Fruit fly (Drosophila melanogaster) whole organism, pupa: ENCODE measurements around the gene CG17816.

Experiments
- CG10348 ChIP-seq: fragments of 200-800 bp; sonication (Bioruptor generic); IDR thresholded peaks from 2 replicates; pipeline ENCODE4 v1.3.6; 2022; ENCODE audit warnings: missing biosample characterization, missing genetic modification characterization
- CG12605 ChIP-seq: fragments of 200-800 bp; sonication (Bioruptor generic); IDR thresholded peaks from 2 replicates; pipeline ENCODE4 v1.3.6; 2022; ENCODE audit warnings: missing biosample characterization, missing genetic modification characterization
- CG13204 ChIP-seq: fragments of 200-800 bp; sonication (Bioruptor generic); optimal IDR thresholded peaks from 2 replicates; lab custom pipeline; 2018; ENCODE audit warnings: missing biosample characterization, mild to moderate bottlenecking, missing genetic modification characterization, moderate library complexity
- CG14655 ChIP-seq: fragments of 200-800 bp; sonication (Bioruptor generic); optimal IDR thresholded peaks from 3 replicates; lab custom pipeline; 2017; ENCODE audit warnings: mild to moderate bottlenecking, missing biosample characterization, missing genetic modification reagents, missing genetic modification characterization
- CG15710 ChIP-seq: fragments of 200-800 bp; sonication (Bioruptor generic); optimal IDR thresholded peaks from 2 replicates; lab custom pipeline; 2018; ENCODE audit warnings: missing biosample characterization, mild to moderate bottlenecking, missing genetic modification characterization, moderate library complexity
- CG17806 ChIP-seq: fragments of 200-800 bp; sonication (Bioruptor generic); optimal IDR thresholded peaks from 2 replicates; lab custom pipeline; 2018; ENCODE audit warnings: missing biosample characterization, mild to moderate bottlenecking, missing genetic modification characterization, moderate library complexity
- CG32121 ChIP-seq: fragments of 200-800 bp; sonication (Bioruptor generic); IDR thresholded peaks from 2 replicates; pipeline ENCODE4 v1.3.6; 2022; ENCODE audit warnings: missing biosample characterization, missing genetic modification characterization
- CG34367 ChIP-seq: fragments of 200-800 bp; sonication (Bioruptor generic); optimal IDR thresholded peaks from 2 replicates; lab custom pipeline; 2018; ENCODE audit warnings: missing biosample characterization, mild to moderate bottlenecking, missing genetic modification characterization
- CG4496 ChIP-seq: fragments of 200-800 bp; sonication (Bioruptor generic); IDR thresholded peaks from 3 replicates; pipeline ENCODE4 v1.3.6; 2022; ENCODE audit warnings: missing biosample characterization, missing genetic modification characterization
- CG8159 ChIP-seq: fragments of 200-800 bp; sonication (Bioruptor generic); optimal IDR thresholded peaks from 3 replicates; lab custom pipeline; 2018; ENCODE audit warnings: missing biosample characterization, mild to moderate bottlenecking, missing genetic modification characterization, moderate library complexity
- CG8301 ChIP-seq: fragments of 200-800 bp; sonication (Bioruptor generic); optimal IDR thresholded peaks from 2 replicates; lab custom pipeline; 2018; ENCODE audit warnings: missing biosample characterization, mild to moderate bottlenecking, missing genetic modification characterization
- CG9948 ChIP-seq: fragments of 200-800 bp; sonication (Bioruptor generic); optimal IDR thresholded peaks from 2 replicates; lab custom pipeline; 2018; ENCODE audit warnings: missing biosample characterization, mild to moderate bottlenecking, missing genetic modification characterization, moderate library complexity
- D1 ChIP-seq: fragments of 200-800 bp; sonication (Bioruptor generic); optimal IDR thresholded peaks from 2 replicates; lab custom pipeline; 2018; ENCODE audit warnings: missing biosample characterization, mild to moderate bottlenecking, missing genetic modification characterization, moderate library complexity
- EcR ChIP-seq: fragments of 200-800 bp; sonication (Bioruptor generic); optimal IDR thresholded peaks from 3 replicates; lab custom pipeline; 2019; ENCODE audit warnings: missing biosample characterization, missing genetic modification characterization, mild to moderate bottlenecking, moderate library complexity, missing genetic modification reagents
- Ets98B ChIP-seq: fragments of 200-800 bp; sonication (Bioruptor generic); IDR thresholded peaks from 2 replicates; pipeline ENCODE4 v1.3.6; 2022; ENCODE audit warnings: missing biosample characterization, missing genetic modification characterization
- Pif1A ChIP-seq: fragments of 200-800 bp; sonication (Bioruptor generic); optimal IDR thresholded peaks from 3 replicates; lab custom pipeline; 2016; ENCODE audit warnings: missing biosample characterization, missing genetic modification characterization
- Pif1B ChIP-seq: fragments of 200-800 bp; sonication (Bioruptor generic); optimal IDR thresholded peaks from 3 replicates; lab custom pipeline; 2016; ENCODE audit warnings: missing biosample characterization, missing genetic modification characterization
- Snoo ChIP-seq: fragments of 200-800 bp; sonication (Bioruptor generic); optimal IDR thresholded peaks from 3 replicates; lab custom pipeline; 2017; ENCODE audit warnings: missing biosample characterization, mild to moderate bottlenecking, missing genetic modification characterization, inconsistent platforms
- fd96Ca ChIP-seq: fragments of 200-800 bp; sonication (Bioruptor generic); IDR thresholded peaks from 3 replicates; pipeline ENCODE4 v1.3.6; 2022; ENCODE audit warnings: missing biosample characterization, missing genetic modification characterization
- gl ChIP-seq: fragments of 200-800 bp; sonication (Bioruptor generic); optimal IDR thresholded peaks from 2 replicates; lab custom pipeline; 2018; ENCODE audit warnings: missing biosample characterization, mild to moderate bottlenecking, missing genetic modification characterization
- rn ChIP-seq: fragments of 200-800 bp; sonication (Bioruptor generic); IDR thresholded peaks from 2 replicates; pipeline ENCODE4 v1.3.6; 2022; ENCODE audit warnings: missing biosample characterization, missing genetic modification characterization

CG17816 gene

DNA sequence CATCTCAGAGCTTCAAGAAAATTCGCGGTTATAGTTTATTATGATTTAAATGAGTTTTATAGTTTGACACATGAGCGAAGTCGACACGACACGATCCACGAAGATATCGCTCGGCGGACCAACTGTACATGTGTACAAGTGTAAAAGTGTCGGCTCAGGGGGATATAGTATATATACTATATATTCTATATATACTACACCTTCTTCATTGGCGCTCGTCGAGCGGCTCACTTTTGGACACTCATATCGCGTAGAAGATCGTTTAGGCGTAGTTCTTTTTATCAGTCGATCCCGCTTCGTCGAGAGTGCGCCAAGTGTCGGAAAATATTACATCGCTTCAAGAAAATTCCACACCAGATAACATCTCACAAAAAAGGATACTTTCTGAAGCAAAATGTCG, 4.5 kb upstream of the CG17816 start, which contains the start of gene wtrw:
TSS of gene wtrw (plus strand) at position 301 of the 400 bp plus-strand sequence.
- TF ChIP-seq rn (GFP tag; lab: Robert Waterston, UW), result no peak
- no peak for TF ChIP-seq CG8301
- TF ChIP-seq EcR (GFP tag; lab: Kevin White, UChicago), result no peak
- no peak for TF ChIP-seq CG34367
- TF ChIP-seq Ets98B (GFP tag; lab: Robert Waterston, UW), result no peak
- no peak for TF ChIP-seq gl (tag; lab: Kevin White, UChicago)
- no peak for TF ChIP-seq CG14655 (GFP tag; lab: Kevin White, UChicago)
- TF ChIP-seq D1 (tag; lab: Kevin White, UChicago), result no peak
- no peak for TF ChIP-seq fd96Ca
- TF ChIP-seq Snoo, result no peak
- no peak for TF ChIP-seq CG10348 (GFP tag; lab: Robert Waterston, UW)
- TF ChIP-seq CG32121 (GFP tag; lab: Robert Waterston, UW), result no peak
- no peak for TF ChIP-seq CG9948 (tag; lab: Kevin White, UChicago)
- TF ChIP-seq CG12605 (GFP tag; lab: Robert Waterston, UW), result no peak

DNA sequence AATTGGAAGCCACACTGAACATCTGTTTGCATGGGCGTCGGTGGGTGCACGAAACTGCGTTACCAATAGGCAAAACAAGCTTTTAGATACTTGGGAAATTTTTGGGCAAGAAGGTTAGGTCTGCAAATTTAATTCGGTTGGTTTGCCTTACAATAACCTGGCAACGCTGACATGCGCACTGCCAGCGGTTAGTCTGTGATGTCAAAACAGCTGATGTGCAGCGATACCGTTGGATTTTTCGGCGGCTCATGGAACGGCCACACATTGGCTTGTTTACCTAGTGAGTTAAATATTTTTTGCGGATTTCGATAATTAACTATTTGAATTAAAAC, 292 bp upstream of the CG17816 start, which contains the start of gene ArgRS-m:
TSS of gene ArgRS-m (plus strand) at position 187 of the 332 bp plus-strand sequence.
- TF ChIP-seq CG9948 (tag; lab: Kevin White, UChicago) (peak; percentile 40), D1 (tag; lab: Kevin White, UChicago) (no peak), fd96Ca (peak; percentile 48; the same call in 1 of the 3 replicates), CG34367 (peak; percentile 30), CG12605 (GFP tag; lab: Robert Waterston, UW) (no peak; the same call in 1 of the 2 replicates), CG4496 (GFP tag; lab: Robert Waterston, UW) (peak; percentile 82), CG15710 (tag; lab: Kevin White, UChicago) (peak; percentile 31), CG32121 (GFP tag; lab: Robert Waterston, UW) (peak; percentile 47; the same call in 1 of the 2 replicates), EcR (GFP tag; lab: Kevin White, UChicago) (no peak), Pif1A (GFP tag; lab: Kevin White, UChicago) (no peak), Pif1B (GFP tag; lab: Kevin White, UChicago) (peak; percentile 12), CG10348 (GFP tag; lab: Robert Waterston, UW) (no peak), Snoo (no peak), gl (tag; lab: Kevin White, UChicago) (no peak), CG17806 (peak; percentile 2), CG13204 (GFP tag; lab: Kevin White, UChicago) (no peak), Ets98B (GFP tag; lab: Robert Waterston, UW) (peak; percentile 61; the same call in 1 of the 2 replicates), rn (GFP tag; lab: Robert Waterston, UW) (no peak), CG14655 (GFP tag; lab: Kevin White, UChicago) (peak; percentile 37), CG8301 (no peak), CG8159 (tag; lab: Kevin White, UChicago) (peak; percentile 20)

DNA sequence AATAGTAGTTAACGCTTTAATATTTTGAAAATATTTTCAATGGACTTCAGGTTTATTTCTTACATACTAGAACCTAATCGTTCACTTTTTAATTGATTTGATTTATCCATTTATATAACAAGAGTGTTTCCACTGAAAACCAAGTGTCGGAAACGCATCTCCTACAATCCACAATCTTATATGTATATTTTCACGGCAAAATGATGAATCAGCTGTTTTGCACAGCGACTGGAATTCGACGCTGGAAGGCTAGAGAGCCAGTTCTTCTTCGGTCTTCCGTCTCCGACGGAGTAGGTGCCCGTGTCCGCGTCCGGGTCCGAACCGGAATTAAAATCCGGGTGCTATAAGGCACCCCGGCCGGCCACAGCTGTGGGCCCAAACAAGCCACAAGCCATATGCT, 2.1 kb downstream of the CG17816 start:
- TF ChIP-seq CG12605 (GFP tag; lab: Robert Waterston, UW) (no peak), CG8301 (no peak), Snoo (no peak)

DNA sequence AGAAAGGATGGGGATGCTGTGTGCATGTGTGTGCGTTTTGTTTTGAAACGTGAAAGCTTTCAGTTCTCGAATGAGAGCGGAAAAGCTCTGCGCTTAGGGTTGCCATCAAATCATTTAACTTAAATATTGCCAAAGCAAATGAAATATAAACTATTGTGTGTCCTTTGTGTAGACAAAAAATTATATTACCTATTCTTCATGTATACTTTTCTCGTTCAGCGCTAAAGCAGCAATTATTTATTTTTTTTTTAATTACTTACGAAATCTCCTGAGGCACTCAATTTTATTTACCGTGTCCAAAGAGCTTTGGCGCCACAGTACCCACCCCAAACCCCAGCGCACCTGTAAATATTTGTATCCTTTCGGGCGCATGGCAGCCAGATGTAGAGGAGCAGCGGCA, 65.0 kb downstream of the CG17816 start:
- TF ChIP-seq CG10348 (GFP tag; lab: Robert Waterston, UW) (no peak), Ets98B (GFP tag; lab: Robert Waterston, UW) (peak; percentile 36; the same call in 1 of the 2 replicates), CG9948 (tag; lab: Kevin White, UChicago) (no peak), CG14655 (GFP tag; lab: Kevin White, UChicago) (peak; percentile 40), CG4496 (GFP tag; lab: Robert Waterston, UW) (0 out of 3 replicates have a peak, but pooled peaks have one; percentile 26), Snoo (no peak), fd96Ca (no peak), Pif1B (GFP tag; lab: Kevin White, UChicago) (no peak), CG34367 (no peak), CG8159 (tag; lab: Kevin White, UChicago) (peak; percentile 53), CG13204 (GFP tag; lab: Kevin White, UChicago) (no peak), EcR (GFP tag; lab: Kevin White, UChicago) (no peak), CG8301 (no peak), CG17806 (no peak), rn (GFP tag; lab: Robert Waterston, UW) (no peak), gl (tag; lab: Kevin White, UChicago) (no peak), D1 (tag; lab: Kevin White, UChicago) (no peak), CG15710 (tag; lab: Kevin White, UChicago) (peak; percentile 45), CG12605 (GFP tag; lab: Robert Waterston, UW) (no peak), Pif1A (GFP tag; lab: Kevin White, UChicago) (peak; percentile 17), CG32121 (GFP tag; lab: Robert Waterston, UW) (no peak)

DNA sequence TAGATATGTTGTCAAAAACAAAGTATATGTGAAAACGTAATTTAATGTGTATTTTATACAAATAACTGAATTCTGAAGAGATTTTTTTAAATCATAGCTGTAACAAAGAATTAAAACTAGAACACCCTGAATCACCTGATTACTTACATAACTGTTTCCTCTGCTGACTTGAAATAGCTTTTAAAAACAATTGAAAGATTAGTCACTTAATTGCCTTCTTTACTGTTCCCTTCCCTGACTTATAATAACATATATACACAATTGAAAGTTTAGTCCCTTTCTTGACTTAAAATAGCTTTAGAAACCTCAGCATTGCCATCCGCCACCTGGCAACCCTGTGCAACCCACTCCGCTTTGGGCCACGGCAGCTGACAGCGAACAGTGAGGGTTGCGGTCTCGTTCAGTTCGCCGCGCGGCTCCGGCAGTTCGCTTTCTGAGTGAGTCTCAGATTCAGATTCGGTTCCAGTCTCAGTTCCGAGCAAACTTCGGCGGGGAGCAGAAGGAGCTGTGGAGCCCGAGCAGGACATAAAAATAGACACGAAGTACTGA, 72.5 kb downstream of the CG17816 start, which contains the start of gene CG34384:
TSS of gene CG34384 (plus strand) at position 381 of the 549 bp plus-strand sequence.
- TF ChIP-seq CG13204 (GFP tag; lab: Kevin White, UChicago), result no peak
- peak; percentile 21 for TF ChIP-seq Pif1A (GFP tag; lab: Kevin White, UChicago)
- TF ChIP-seq rn (GFP tag; lab: Robert Waterston, UW), result no peak
- no peak for TF ChIP-seq CG32121 (GFP tag; lab: Robert Waterston, UW)
- peak; percentile 71 for TF ChIP-seq CG8159 (tag; lab: Kevin White, UChicago)
- no peak for TF ChIP-seq D1 (tag; lab: Kevin White, UChicago)
- TF ChIP-seq Ets98B (GFP tag; lab: Robert Waterston, UW), result no peak
- no peak for TF ChIP-seq CG34367
- TF ChIP-seq CG8301, result peak; percentile 31
- TF ChIP-seq Snoo, result no peak
- TF ChIP-seq CG17806, result peak; percentile 16
- TF ChIP-seq Pif1B (GFP tag; lab: Kevin White, UChicago), result no peak
- no peak for TF ChIP-seq gl (tag; lab: Kevin White, UChicago)
- peak; percentile 46 for TF ChIP-seq CG15710 (tag; lab: Kevin White, UChicago)
- no peak for TF ChIP-seq CG12605 (GFP tag; lab: Robert Waterston, UW)
- no peak for TF ChIP-seq fd96Ca
- no peak for TF ChIP-seq CG4496 (GFP tag; lab: Robert Waterston, UW)
- TF ChIP-seq EcR (GFP tag; lab: Kevin White, UChicago), result no peak
- TF ChIP-seq CG14655 (GFP tag; lab: Kevin White, UChicago), result peak; percentile 49
- peak; percentile 23 for TF ChIP-seq CG9948 (tag; lab: Kevin White, UChicago)
- TF ChIP-seq CG10348 (GFP tag; lab: Robert Waterston, UW), result no peak
